Worm (Caenorhabditis elegans) whole organism, young adult: ENCODE measurements around the gene C03C10.7.

Experiments
- Y56A3A.18 ChIP-seq: fragments of 200-800 bp; sonication (Bioruptor generic); IDR thresholded peaks from 2 replicates; pipeline ENCODE4 v1.3.6; 2022; ENCODE audit warnings: missing genetic modification reagents, missing genetic modification characterization, missing compliant biosample characterization
- ama-1 ChIP-seq, 3 experiments: fragments of 150-350 bp in 1 of 3; sonication (generic microtip) in 2 of 3; optimal IDR thresholded peaks; 2 replicates each; lab custom pipeline; 2014 to 2018; ENCODE audit warnings: missing biosample characterization in 2 of 3, missing genetic modification characterization in 2 of 3, missing genetic modification reagents in 2 of 3
- cebp-1 ChIP-seq, 2 experiments: fragments of 200-800 bp in 1 of 2; sonication (Bioruptor generic) in 1 of 2; sonication (generic microtip) in 1 of 2; IDR thresholded peaks in 1 of 2; optimal IDR thresholded peaks in 1 of 2; 2 replicates each; pipeline versions ENCODE4 v1.3.6 to Lab custom; 2017 to 2022; ENCODE audit warnings: missing compliant biosample characterization in 2 of 2, missing genetic modification characterization in 2 of 2, mild to moderate bottlenecking in 1 of 2, missing genetic modification reagents in 1 of 2, moderate library complexity in 1 of 2
- chd-7 ChIP-seq: sonication (generic microtip); optimal IDR thresholded peaks from 2 replicates; lab custom pipeline; 2016; ENCODE audit warnings: mild to moderate bottlenecking, missing genetic modification characterization, moderate library complexity, missing compliant biosample characterization
- him-1 ChIP-seq: sonication (generic microtip); optimal IDR thresholded peaks from 2 replicates; lab custom pipeline; 2016; ENCODE audit warnings: missing genotype, missing genetic modification reagents, missing genetic modification characterization, missing compliant biosample characterization
- hsf-1 ChIP-seq: fragments of 200-800 bp; sonication (Bioruptor generic); IDR thresholded peaks from 2 replicates; pipeline ENCODE4 v1.3.6; 2022; ENCODE audit warnings: missing genetic modification reagents, missing genetic modification characterization, missing compliant biosample characterization
- madf-10 ChIP-seq: sonication (generic microtip); optimal IDR thresholded peaks from 2 replicates; lab custom pipeline; 2016; ENCODE audit warnings: mild to moderate bottlenecking, missing genetic modification characterization, missing compliant biosample characterization
- snpc-3.4 ChIP-seq: sonication (generic microtip); optimal IDR thresholded peaks from 2 replicates; lab custom pipeline; 2017; ENCODE audit warnings: missing genetic modification characterization, mild to moderate bottlenecking, missing compliant biosample characterization, antibody characterized with exemption, moderate library complexity, missing genotype, missing genetic modification reagents
- tbp1 ChIP-seq: fragments of 200-800 bp; sonication (Bioruptor generic); optimal IDR thresholded peaks from 2 replicates; lab custom pipeline; 2018; ENCODE audit warnings: mild to moderate bottlenecking, missing genetic modification characterization, missing compliant biosample characterization
- unc-62 ChIP-seq: fragments of 150-350 bp; optimal IDR thresholded peaks from 2 replicates; lab custom pipeline; 2014; ENCODE audit warnings: missing biosample characterization, missing genetic modification reagents, missing genetic modification characterization
- ztf-22 ChIP-seq: fragments of 200-800 bp; sonication (Bioruptor generic); optimal IDR thresholded peaks from 2 replicates; lab custom pipeline; 2018; ENCODE audit warnings: mild to moderate bottlenecking, missing genetic modification characterization, moderate library complexity, missing compliant biosample characterization

- TF ChIP-seq ama-1 (optimal IDR thresholded peaks at IDR 0.05; lab: Kevin White, UChicago) (peak; percentile 68), ama-1 (GFP tag; optimal IDR thresholded peaks at IDR 0.05; lab: Kevin White, UChicago) (no peak), hsf-1 (no peak), madf-10 (tag; lab: Kevin White, UChicago) (no peak), Y56A3A.18 (GFP tag; lab: Robert Waterston, UW) (no peak), unc-62 (no peak), cebp-1 (GFP tag; IDR thresholded peaks at IDR 0.05; lab: Robert Waterston, UW) (no peak), cebp-1 (tag; optimal IDR thresholded peaks at IDR 0.05; lab: Kevin White, UChicago) (no peak), chd-7 (tag; lab: Kevin White, UChicago) (no peak), snpc-3.4 (tag; lab: Kevin White, UChicago) (no peak), him-1 (tag; lab: Kevin White, UChicago) (no peak), ztf-22 (GFP tag; lab: Kevin White, UChicago) (no peak), tbp1 (GFP tag; lab: Kevin White, UChicago) (no peak)
Measured at ce11 chrIII:4098751-4099150, 2.9 kb downstream of the C03C10.7 start.
